Fruit fly (Drosophila melanogaster) whole organism, adult: Measurements from ENCODE around the gene CG34309.

Experiments used
- CG11617 ChIP-seq: fragments of 200-800 bp; sonication (Bioruptor generic); optimal IDR thresholded peaks from 2 replicates; lab custom pipeline; 2017; ENCODE audit warnings: mild to moderate bottlenecking, missing biosample characterization, missing genetic modification reagents, missing genetic modification characterization
- CG14711 ChIP-seq: fragments of 200-800 bp; sonication (Bioruptor generic); optimal IDR thresholded peaks from 2 replicates; lab custom pipeline; 2018; ENCODE audit warnings: missing biosample characterization, mild to moderate bottlenecking, missing genetic modification characterization, moderate library complexity
- CG33017 ChIP-seq: fragments of 200-800 bp; sonication (Bioruptor generic); optimal IDR thresholded peaks from 2 replicates; lab custom pipeline; 2018; ENCODE audit warnings: missing biosample characterization, mild to moderate bottlenecking, missing genetic modification characterization, moderate library complexity
- CG7045 ChIP-seq: fragments of 200-800 bp; sonication (Bioruptor generic); optimal IDR thresholded peaks from 2 replicates; lab custom pipeline; 2017; ENCODE audit warnings: missing biosample characterization, mild to moderate bottlenecking, missing genetic modification characterization
- CG7101 ChIP-seq: fragments of 200-800 bp; sonication (Bioruptor generic); optimal IDR thresholded peaks from 2 replicates; lab custom pipeline; 2018; ENCODE audit warnings: missing biosample characterization, mild to moderate bottlenecking, missing genetic modification characterization, moderate library complexity
- kay ChIP-seq: fragments of 200-800 bp; sonication (Bioruptor generic); peaks from one replicate; lab custom pipeline; 2016; ENCODE audit warnings: missing biosample characterization, missing genetic modification characterization, borderline replicate concordance
- ovo ChIP-seq: fragments of 200-800 bp; sonication (Bioruptor generic); optimal IDR thresholded peaks from 2 replicates; lab custom pipeline; 2016; ENCODE audit warnings: missing biosample characterization, missing genetic modification characterization
- toe ChIP-seq: fragments of 200-800 bp; sonication (Bioruptor generic); optimal IDR thresholded peaks from 2 replicates; lab custom pipeline; 2016; ENCODE audit warnings: missing biosample characterization, missing genetic modification characterization

DNA sequence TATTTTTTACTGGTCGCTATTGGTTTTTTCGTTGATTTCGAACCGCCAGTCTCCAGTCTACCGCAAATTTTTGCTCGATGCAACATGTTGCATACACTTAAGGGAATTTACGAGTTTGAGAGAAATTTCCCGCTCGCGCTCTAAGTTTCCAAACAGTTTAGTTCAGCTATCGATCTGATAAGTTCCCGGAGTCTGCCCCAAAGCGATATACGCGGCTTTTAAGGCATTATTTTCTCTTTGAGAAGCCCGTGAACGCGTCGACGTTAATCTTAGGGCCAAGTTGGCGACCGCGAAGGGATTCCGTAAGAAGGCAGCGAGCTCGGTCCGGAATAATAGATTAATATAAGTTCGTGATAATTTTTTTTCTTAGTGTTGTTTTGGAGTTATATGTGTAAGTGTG lies 2.5 kb downstream of the CG34309 start:
- TF ChIP-seq CG7045 (no peak), CG14711 (tag; lab: Kevin White, UChicago) (no peak), kay (GFP tag; lab: Kevin White, UChicago) (no peak), ovo (no peak), CG11617 (no peak), CG7101 (tag; lab: Kevin White, UChicago) (no peak), toe (no peak), CG33017 (tag; lab: Kevin White, UChicago) (no peak)
